Worm (Caenorhabditis elegans) whole organism, young adult: ENCODE results near the gene sdz-1.

Experiments used
- B0019.2 ChIP-seq: fragments of 200-800 bp; sonication (Bioruptor generic); conservative IDR thresholded peaks from 2 replicates; pipeline ENCODE4 v1.3.6; 2022; ENCODE audit warnings: missing genetic modification reagents, missing genetic modification characterization, missing compliant biosample characterization
- F10E7.11 ChIP-seq: sonication (generic microtip); optimal IDR thresholded peaks from 2 replicates; lab custom pipeline; 2017; ENCODE audit warnings: mild to moderate bottlenecking, missing genetic modification characterization, moderate library complexity, missing compliant biosample characterization
- F33H1.4 ChIP-seq: fragments of 200-800 bp; sonication (Bioruptor generic); IDR thresholded peaks from 2 replicates; pipeline ENCODE4 v1.3.6; 2022; ENCODE audit warnings: missing genetic modification reagents, missing genetic modification characterization, missing compliant biosample characterization
- F37B4.10 ChIP-seq: fragments of 200-800 bp; sonication (Bioruptor generic); IDR thresholded peaks from 2 replicates; pipeline ENCODE4 v1.3.6; 2022; ENCODE audit warnings: missing genetic modification characterization, missing compliant biosample characterization
- F49E8.2 ChIP-seq: sonication (generic microtip); optimal IDR thresholded peaks from 3 replicates; lab custom pipeline; 2017; ENCODE audit warnings: missing genetic modification characterization, mild to moderate bottlenecking, missing compliant biosample characterization, antibody characterized with exemption, moderate library complexity; ENCODE audit not compliant: insufficient read depth
- F57A8.1 ChIP-seq: fragments of 200-800 bp; sonication (Bioruptor generic); optimal IDR thresholded peaks from 2 replicates; lab custom pipeline; 2018; ENCODE audit warnings: mild to moderate bottlenecking, missing genetic modification characterization, moderate library complexity, missing compliant biosample characterization
- Y53G8AR.9 ChIP-seq: fragments of 200-800 bp; sonication (Bioruptor generic); conservative IDR thresholded peaks from 2 replicates; pipeline ENCODE4 v1.3.6; 2022; ENCODE audit warnings: missing genetic modification reagents, missing genetic modification characterization, missing compliant biosample characterization
- Y56A3A.18 ChIP-seq: fragments of 200-800 bp; sonication (Bioruptor generic); IDR thresholded peaks from 2 replicates; pipeline ENCODE4 v1.3.6; 2022; ENCODE audit warnings: missing genetic modification reagents, missing genetic modification characterization, missing compliant biosample characterization
- Y67H2A.10 ChIP-seq: fragments of 200-800 bp; sonication (Bioruptor generic); conservative IDR thresholded peaks from 2 replicates; pipeline ENCODE4 v1.3.6; 2022; ENCODE audit warnings: missing genetic modification reagents, missing genetic modification characterization, missing compliant biosample characterization
- Y95B8A.8 ChIP-seq: fragments of 200-800 bp; sonication (Bioruptor generic); IDR thresholded peaks from 2 replicates; pipeline ENCODE4 v1.3.6; 2022; ENCODE audit warnings: missing genetic modification reagents, missing genetic modification characterization, missing compliant biosample characterization
- ZK185.1 ChIP-seq: sonication (generic microtip); optimal IDR thresholded peaks from 2 replicates; lab custom pipeline; 2016; ENCODE audit warnings: mild to moderate bottlenecking, missing genetic modification characterization, missing compliant biosample characterization; ENCODE audit not compliant: poor library complexity, severe bottlenecking
- ama-1 ChIP-seq, 3 experiments: fragments of 150-350 bp in 1 of 3; sonication (generic microtip) in 2 of 3; optimal IDR thresholded peaks; 2 replicates each; lab custom pipeline; 2014 to 2018; ENCODE audit warnings: missing biosample characterization in 2 of 3, missing genetic modification characterization in 2 of 3, missing genetic modification reagents in 2 of 3
- atf-7 ChIP-seq: sonication (generic microtip); optimal IDR thresholded peaks from 2 replicates; lab custom pipeline; 2017; ENCODE audit warnings: mild to moderate bottlenecking, missing genetic modification characterization, missing compliant biosample characterization
- attf-3 ChIP-seq: fragments of 200-800 bp; sonication (Bioruptor generic); conservative IDR thresholded peaks from 2 replicates; pipeline ENCODE4 v1.3.6; 2022; ENCODE audit warnings: missing genetic modification reagents, missing genetic modification characterization, missing compliant biosample characterization
- attf-6 ChIP-seq: fragments of 200-800 bp; sonication (Bioruptor generic); IDR thresholded peaks from 2 replicates; pipeline ENCODE4 v1.3.6; 2022; ENCODE audit warnings: missing genetic modification reagents, missing genetic modification characterization, missing compliant biosample characterization
- bed-2 ChIP-seq: fragments of 200-800 bp; sonication (Bioruptor generic); IDR thresholded peaks from 2 replicates; pipeline ENCODE4 v1.3.6; 2022; ENCODE audit warnings: missing genetic modification reagents, missing genetic modification characterization, missing compliant biosample characterization
- cebp-2 ChIP-seq: fragments of 200-800 bp; sonication (Bioruptor generic); IDR thresholded peaks from 2 replicates; pipeline ENCODE4 v1.3.6; 2022; ENCODE audit warnings: missing genetic modification characterization, missing compliant biosample characterization
- ceh-40 ChIP-seq: fragments of 200-800 bp; sonication (Bioruptor generic); IDR thresholded peaks from 2 replicates; pipeline ENCODE4 v1.3.6; 2022; ENCODE audit warnings: missing genetic modification characterization, missing compliant biosample characterization
- ceh-91 ChIP-seq: fragments of 200-800 bp; sonication (Bioruptor generic); IDR thresholded peaks from 2 replicates; pipeline ENCODE4 v1.3.6; 2022; ENCODE audit warnings: missing genetic modification reagents, missing genetic modification characterization, missing compliant biosample characterization
- dox-1 ChIP-seq: fragments of 200-800 bp; sonication (Bioruptor generic); IDR thresholded peaks from 2 replicates; pipeline ENCODE4 v1.3.6; 2022; ENCODE audit warnings: missing genetic modification reagents, missing genetic modification characterization, missing compliant biosample characterization
- efl-1 ChIP-seq: fragments of 150-350 bp; optimal IDR thresholded peaks from 2 replicates; lab custom pipeline; 2014; ENCODE audit warnings: missing biosample characterization, missing genetic modification reagents, missing genetic modification characterization
- egl-18 ChIP-seq: fragments of 200-800 bp; sonication (Bioruptor generic); IDR thresholded peaks from 2 replicates; pipeline ENCODE4 v1.3.6; 2022; ENCODE audit warnings: missing genetic modification reagents, missing genetic modification characterization, missing compliant biosample characterization
- ekl-4 ChIP-seq: fragments of 200-800 bp; sonication (Bioruptor generic); IDR thresholded peaks from 2 replicates; pipeline ENCODE4 v1.3.6; 2022; ENCODE audit warnings: missing genetic modification reagents, missing genetic modification characterization, missing compliant biosample characterization
- fkh-3 ChIP-seq: sonication (generic microtip); optimal IDR thresholded peaks from 2 replicates; lab custom pipeline; 2016; ENCODE audit warnings: mild to moderate bottlenecking, missing genetic modification characterization, missing compliant biosample characterization
- him-1 ChIP-seq: sonication (generic microtip); optimal IDR thresholded peaks from 2 replicates; lab custom pipeline; 2016; ENCODE audit warnings: missing genotype, missing genetic modification reagents, missing genetic modification characterization, missing compliant biosample characterization
- hlh-12 ChIP-seq: sonication (generic microtip); optimal IDR thresholded peaks from 2 replicates; lab custom pipeline; 2016; ENCODE audit warnings: missing genetic modification characterization, missing compliant biosample characterization
- hmg-20 ChIP-seq: fragments of 200-800 bp; sonication (Bioruptor generic); IDR thresholded peaks from 2 replicates; pipeline ENCODE4 v1.3.6; 2022; ENCODE audit warnings: missing genetic modification reagents, missing genetic modification characterization, missing compliant biosample characterization
- hrde-1 ChIP-seq: sonication (generic microtip); optimal IDR thresholded peaks from 2 replicates; lab custom pipeline; 2016; ENCODE audit warnings: missing genetic modification characterization, mild to moderate bottlenecking, missing compliant biosample characterization, moderate library complexity, missing genotype, missing genetic modification reagents, borderline replicate concordance
- hsf-1 ChIP-seq: fragments of 200-800 bp; sonication (Bioruptor generic); IDR thresholded peaks from 2 replicates; pipeline ENCODE4 v1.3.6; 2022; ENCODE audit warnings: missing genetic modification reagents, missing genetic modification characterization, missing compliant biosample characterization
- lag-1 ChIP-seq: fragments of 200-800 bp; sonication (Bioruptor generic); IDR thresholded peaks from 2 replicates; pipeline ENCODE4 v1.3.6; 2022; ENCODE audit warnings: missing genetic modification reagents, missing genetic modification characterization, missing compliant biosample characterization
- lin-54 ChIP-seq: fragments of 200-800 bp; sonication (Bioruptor generic); optimal IDR thresholded peaks from 2 replicates; lab custom pipeline; 2018; ENCODE audit warnings: mild to moderate bottlenecking, missing genetic modification characterization, missing compliant biosample characterization
- lsy-27 ChIP-seq: sonication (generic microtip); optimal IDR thresholded peaks from 2 replicates; lab custom pipeline; 2017; ENCODE audit warnings: missing genetic modification characterization, mild to moderate bottlenecking, missing compliant biosample characterization, antibody characterized with exemption, missing genotype, borderline replicate concordance; ENCODE audit not compliant: insufficient read depth
- madf-6 ChIP-seq: fragments of 200-800 bp; sonication (Bioruptor generic); IDR thresholded peaks from 2 replicates; pipeline ENCODE4 v1.3.6; 2022; ENCODE audit warnings: missing genetic modification reagents, missing genetic modification characterization, missing compliant biosample characterization
- madf-8 ChIP-seq: fragments of 200-800 bp; sonication (Bioruptor generic); conservative IDR thresholded peaks from 2 replicates; pipeline ENCODE4 v1.3.6; 2022; ENCODE audit warnings: missing genetic modification reagents, missing genetic modification characterization, missing compliant biosample characterization
- mes-4 ChIP-seq: sonication (generic microtip); optimal IDR thresholded peaks from 2 replicates; lab custom pipeline; 2016; ENCODE audit warnings: missing genotype, missing genetic modification characterization, missing compliant biosample characterization
- mxl-1 ChIP-seq: sonication (generic microtip); optimal IDR thresholded peaks from 2 replicates; lab custom pipeline; 2016; ENCODE audit warnings: missing genetic modification characterization, missing compliant biosample characterization
- nfya-2 ChIP-seq: fragments of 200-800 bp; sonication (Bioruptor generic); IDR thresholded peaks from 2 replicates; pipeline ENCODE4 v1.3.6; 2022; ENCODE audit warnings: missing genetic modification reagents, missing genetic modification characterization, missing compliant biosample characterization
- nfyb-1 ChIP-seq: fragments of 200-800 bp; sonication (Bioruptor generic); IDR thresholded peaks from 2 replicates; pipeline ENCODE4 v1.3.6; 2022; ENCODE audit warnings: missing genetic modification reagents, missing genetic modification characterization, missing compliant biosample characterization
- nhr-80 ChIP-seq: sonication (generic microtip); optimal IDR thresholded peaks from 2 replicates; lab custom pipeline; 2016; ENCODE audit warnings: missing genetic modification characterization, missing compliant biosample characterization
- pbrm-1 ChIP-seq: fragments of 200-800 bp; sonication (Bioruptor generic); IDR thresholded peaks from 2 replicates; pipeline ENCODE4 v1.3.6; 2022; ENCODE audit warnings: missing genetic modification reagents, missing genetic modification characterization, missing compliant biosample characterization
- pha-4 ChIP-seq: fragments of 150-350 bp; sonication (generic microtip); optimal IDR thresholded peaks from 2 replicates; lab custom pipeline; 2014; ENCODE audit warnings: missing biosample characterization, missing genetic modification reagents, missing genetic modification characterization
- rcor-1 ChIP-seq: fragments of 200-800 bp; sonication (Bioruptor generic); IDR thresholded peaks from 2 replicates; pipeline ENCODE4 v1.3.6; 2022; ENCODE audit warnings: missing genetic modification reagents, missing genetic modification characterization, missing compliant biosample characterization
- rec-8 ChIP-seq, 2 experiments: sonication (generic microtip); optimal IDR thresholded peaks; 2 replicates each; lab custom pipeline; 2016; ENCODE audit warnings: mild to moderate bottlenecking in 2 of 2, missing genetic modification characterization in 2 of 2, missing genetic modification reagents in 2 of 2, missing genotype in 2 of 2, missing biosample characterization in 1 of 2, missing compliant biosample characterization in 1 of 2, moderate library complexity in 1 of 2
- repo-1 ChIP-seq: sonication (generic microtip); optimal IDR thresholded peaks from 2 replicates; lab custom pipeline; 2017; ENCODE audit warnings: mild to moderate bottlenecking, missing genetic modification characterization, missing compliant biosample characterization
- snpc-1.1 ChIP-seq: sonication (generic microtip); optimal IDR thresholded peaks from 2 replicates; lab custom pipeline; 2017; ENCODE audit warnings: missing genetic modification characterization, mild to moderate bottlenecking, missing compliant biosample characterization, antibody characterized with exemption, moderate library complexity, missing genotype, missing genetic modification reagents; ENCODE audit not compliant: insufficient read depth
- sptf-2 ChIP-seq: fragments of 200-800 bp; sonication (Bioruptor generic); optimal IDR thresholded peaks from 2 replicates; lab custom pipeline; 2018; ENCODE audit warnings: mild to moderate bottlenecking, missing genetic modification characterization, missing compliant biosample characterization
- ztf-18 ChIP-seq: sonication (generic microtip); optimal IDR thresholded peaks from 2 replicates; lab custom pipeline; 2016; ENCODE audit warnings: missing genotype, mild to moderate bottlenecking, missing genetic modification characterization, missing compliant biosample characterization

Gene sdz-1

DNA sequence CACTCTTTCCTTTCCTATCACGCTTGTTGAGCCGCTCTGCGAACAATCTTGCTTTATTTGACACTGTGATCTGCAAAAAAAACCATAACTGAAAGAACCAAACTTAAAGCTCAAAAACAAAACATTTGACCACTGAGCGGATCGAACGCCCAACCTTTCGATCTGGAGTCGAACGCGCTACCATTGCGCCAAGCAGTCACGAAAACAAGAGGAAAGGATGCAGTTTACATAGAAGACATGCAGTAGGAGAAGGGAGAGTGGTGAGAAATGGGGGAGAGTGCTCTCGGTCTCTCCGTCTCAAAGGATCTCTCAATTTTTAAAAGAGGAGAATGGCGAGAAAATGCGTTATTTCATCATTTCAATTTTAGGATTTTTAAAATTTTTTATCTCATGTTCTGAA, 21.8 kb downstream of the sdz-1 start (continued):
- TF ChIP-seq ama-1 (optimal IDR thresholded peaks at IDR 0.05; lab: Kevin White, UChicago) (no peak), ama-1 (GFP tag; optimal IDR thresholded peaks at IDR 0.05; lab: Kevin White, UChicago) (peak; percentile 70 to 89), mes-4 (tag; lab: Kevin White, UChicago) (peak; percentile 52), F57A8.1 (peak; percentile 15), cebp-2 (GFP tag; lab: Robert Waterston, UW) (no peak), egl-18 (GFP tag; lab: Robert Waterston, UW) (no peak), nfya-2 (GFP tag; lab: Robert Waterston, UW) (no peak), pha-4 (no peak), repo-1 (peak; percentile 66), nhr-80 (tag; lab: Kevin White, UChicago) (peak; percentile 34), lsy-27 (tag; lab: Kevin White, UChicago) (no peak), fkh-3 (no peak), ceh-91 (0 out of 2 replicates have a peak, but pooled peaks have one; percentile 33), sptf-2 (GFP tag; lab: Kevin White, UChicago) (peak; percentile 52), lag-1 (no peak), F37B4.10 (GFP tag; lab: Robert Waterston, UW) (no peak), snpc-1.1 (tag; lab: Kevin White, UChicago) (peak; percentile 44), Y56A3A.18 (GFP tag; lab: Robert Waterston, UW) (peak; percentile 82), F49E8.2 (tag; lab: Kevin White, UChicago) (peak; percentile 65), hlh-12 (tag; lab: Kevin White, UChicago) (peak; percentile 69), attf-6 (GFP tag; lab: Robert Waterston, UW) (0 out of 2 replicates have a peak, but pooled peaks have one; percentile 27), B0019.2 (GFP tag; lab: Robert Waterston, UW) (0 out of 2 replicates have a peak, but pooled peaks have one; percentile 21), attf-3 (peak; percentile 53), rcor-1 (GFP tag; lab: Robert Waterston, UW) (peak; percentile 60; the same call in 1 of the 2 replicates), rec-8 (tag; optimal IDR thresholded peaks at IDR 0.05; lab: Kevin White, UChicago) (peak; percentile 42 to 85), ceh-40 (GFP tag; lab: Robert Waterston, UW) (peak; percentile 64; the same call in 1 of the 2 replicates), nfyb-1 (GFP tag; lab: Robert Waterston, UW) (peak; percentile 84), Y67H2A.10 (GFP tag; lab: Robert Waterston, UW) (no peak), pbrm-1 (GFP tag; lab: Robert Waterston, UW) (peak; percentile 75), Y95B8A.8 (0 out of 2 replicates have a peak, but pooled peaks have one; percentile 46), atf-7 (peak; percentile 21), hrde-1 (tag; lab: Kevin White, UChicago) (peak; percentile 75), dox-1 (GFP tag; lab: Robert Waterston, UW) (peak; percentile 81), ztf-18 (tag; lab: Kevin White, UChicago) (peak; percentile 76), Y53G8AR.9 (GFP tag; lab: Robert Waterston, UW) (no peak), hsf-1 (GFP tag; lab: Robert Waterston, UW) (peak; percentile 43; the same call in 1 of the 2 replicates), F10E7.11 (tag; lab: Kevin White, UChicago) (peak; percentile 69), hmg-20 (GFP tag; lab: Robert Waterston, UW) (peak; percentile 85)

- peak; percentile 39 for TF ChIP-seq him-1 (tag; lab: Kevin White, UChicago)
- peak; percentile 79 for TF ChIP-seq madf-6
- no peak for TF ChIP-seq bed-2 (GFP tag; lab: Robert Waterston, UW)
- 0 out of 2 replicates have a peak, but pooled peaks have one; percentile 36 for TF ChIP-seq ekl-4 (GFP tag; lab: Robert Waterston, UW)
- TF ChIP-seq hrde-1 (tag; lab: Kevin White, UChicago) = no peak
- 0 out of 2 replicates have a peak, but pooled peaks have one; percentile 23 for TF ChIP-seq madf-8
- TF ChIP-seq lin-54 = peak; percentile 47
- peak; percentile 21 for TF ChIP-seq efl-1 (GFP tag; lab: Kevin White, UChicago)
- peak; percentile 76 for TF ChIP-seq F33H1.4 (GFP tag; lab: Robert Waterston, UW)
- no peak for TF ChIP-seq B0019.2 (GFP tag; lab: Robert Waterston, UW)
- TF ChIP-seq mxl-1 (tag; lab: Kevin White, UChicago) = no peak
- TF ChIP-seq F49E8.2 (tag; lab: Kevin White, UChicago) = peak; percentile 14
- no peak for TF ChIP-seq ZK185.1 (tag; lab: Kevin White, UChicago)
These were observed 25.1 kb downstream of the sdz-1 start, which contains the start of gene pgl-2 for ce11 chrIII:8674980-8675485. TSS of gene pgl-2 (minus strand) at chrIII:8675435.
